Fruit fly (Drosophila melanogaster): Measurements from ENCODE around the gene CG16781.
A peak's percentile ranks its signal among the peaks of the same experiment; 100 is the strongest.

The CG16781 gene

dm6 chrX:3476009-3476408, 12.2 kb upstream of the CG16781 start (continued):
- no peak for TF ChIP-seq NfI (GFP tag; optimal IDR thresholded peaks at IDR 0.05)
- no peak for TF ChIP-seq E2f1 (GFP tag; IDR thresholded peaks at IDR 0.05)
- no peak for TF ChIP-seq Tbp (GFP tag; optimal IDR thresholded peaks at IDR 0.05)
- TF ChIP-seq prd (optimal IDR thresholded peaks at IDR 0.05): no peak
- TF ChIP-seq prd (GFP tag; IDR thresholded peaks at IDR 0.05): peak; percentile 81
- no peak for TF ChIP-seq CG7987 (GFP tag; optimal IDR thresholded peaks at IDR 0.05)
- TF ChIP-seq jigr1 (GFP tag; IDR thresholded peaks at IDR 0.05): no peak
- TF ChIP-seq z (GFP tag; IDR thresholded peaks at IDR 0.05): no peak
- peak; percentile 13 for TF ChIP-seq CG7556 (GFP tag; optimal IDR thresholded peaks at IDR 0.05)
- no peak; the same call in 1 of the 2 replicates for TF ChIP-seq CG32532 (GFP tag; IDR thresholded peaks at IDR 0.05)
- no peak for TF ChIP-seq Dref (GFP tag; IDR thresholded peaks at IDR 0.05)
- TF ChIP-seq CG30431 (GFP tag; optimal IDR thresholded peaks at IDR 0.05): no peak
- no peak for TF ChIP-seq CG15011 (GFP tag; optimal IDR thresholded peaks at IDR 0.05)
- TF ChIP-seq pita (GFP tag; optimal IDR thresholded peaks at IDR 0.05): no peak
- TF ChIP-seq Taf1 (GFP tag; IDR thresholded peaks at IDR 0.05): no peak
- no peak for TF ChIP-seq sr (GFP tag; IDR thresholded peaks at IDR 0.05)
- peak; percentile 54 for TF ChIP-seq CG17359 (tag; optimal IDR thresholded peaks at IDR 0.05)
- TF ChIP-seq jing (GFP tag; optimal IDR thresholded peaks at IDR 0.05): no peak
- TF ChIP-seq Gug (GFP tag; IDR thresholded peaks at IDR 0.05): no peak; the same call in 3 of the 4 replicates
- TF ChIP-seq cg (GFP tag; optimal IDR thresholded peaks at IDR 0.05): no peak
- TF ChIP-seq trem (tag; optimal IDR thresholded peaks at IDR 0.05): peak; percentile 0
- peak; percentile 50; the same call in 1 of the 2 replicates for TF ChIP-seq sisA (GFP tag; IDR thresholded peaks at IDR 0.05)
- TF ChIP-seq CG16863 (GFP tag; optimal IDR thresholded peaks at IDR 0.05): peak; percentile 14
- TF ChIP-seq CG4360 (GFP tag; IDR thresholded peaks at IDR 0.05): no peak
- no peak for TF ChIP-seq B-H2 (GFP tag; optimal IDR thresholded peaks at IDR 0.05)
- peak; percentile 22 to 24 for TF ChIP-seq dpn (GFP tag; optimal IDR thresholded peaks at IDR 0.05)
- peak; percentile 38 for TF ChIP-seq CG8388 (GFP tag; optimal IDR thresholded peaks at IDR 0.05)
- no peak for TF ChIP-seq hkb (optimal IDR thresholded peaks at IDR 0.05)
- peak; percentile 62 for TF ChIP-seq hkb (GFP tag; IDR thresholded peaks at IDR 0.05)
- no peak for TF ChIP-seq Ets65A (GFP tag)
- no peak for TF ChIP-seq tna (GFP tag; IDR thresholded peaks at IDR 0.05; ENCODE audit: partially characterized antibody)
- peak; percentile 7 for TF ChIP-seq CG16815 (GFP tag; optimal IDR thresholded peaks at IDR 0.05)
- TF ChIP-seq E2f2 (GFP tag; IDR thresholded peaks at IDR 0.05): peak; percentile 26; the same call in 1 of the 2 replicates
- TF ChIP-seq trh (GFP tag; optimal IDR thresholded peaks at IDR 0.05): no peak
- peak; percentile 32 for TF ChIP-seq CG17385 (GFP tag; optimal IDR thresholded peaks at IDR 0.05)
- TF ChIP-seq hth (optimal IDR thresholded peaks at IDR 0.05): no peak
- no peak for TF ChIP-seq CG18764 (GFP tag; optimal IDR thresholded peaks at IDR 0.05)
- no peak for TF ChIP-seq aop (GFP tag; IDR thresholded peaks at IDR 0.05)
- TF ChIP-seq sob (GFP tag; IDR thresholded peaks at IDR 0.05): no peak
- no peak for TF ChIP-seq knrl (GFP tag; IDR thresholded peaks at IDR 0.05; ENCODE audit: partially characterized antibody)
- no peak for TF ChIP-seq CG9609 (GFP tag; optimal IDR thresholded peaks at IDR 0.05)
- TF ChIP-seq ind (GFP tag; optimal IDR thresholded peaks at IDR 0.05): peak; percentile 6
- TF ChIP-seq gce (GFP tag; IDR thresholded peaks at IDR 0.05): no peak
- no peak for TF ChIP-seq ato (GFP tag; IDR thresholded peaks at IDR 0.05; ENCODE audit: partially characterized antibody)
- no peak for TF ChIP-seq CG1832 (GFP tag; optimal IDR thresholded peaks at IDR 0.05)
- TF ChIP-seq CG17829 (tag; optimal IDR thresholded peaks at IDR 0.05): peak; percentile 32
- no peak for TF ChIP-seq Dp (GFP tag; optimal IDR thresholded peaks at IDR 0.05)
- TF ChIP-seq CG18476 (GFP tag; optimal IDR thresholded peaks at IDR 0.05): no peak
- peak; percentile 73 for TF ChIP-seq Xrp1 (GFP tag; IDR thresholded peaks at IDR 0.05)
- peak; percentile 31 for TF ChIP-seq CG10267 (tag; optimal IDR thresholded peaks at IDR 0.05)
- TF ChIP-seq CHES-1-like (GFP tag; optimal IDR thresholded peaks at IDR 0.05): no peak
- TF ChIP-seq CG11398 (GFP tag; optimal IDR thresholded peaks at IDR 0.05): no peak
- peak; percentile 62 for TF ChIP-seq phol (tag; optimal IDR thresholded peaks at IDR 0.05)
